Worm (Caenorhabditis elegans) whole organism, mixed stage, embryonic: ENCODE results near the gene mboa-3.

Experiments used
- ces-1 ChIP-seq: fragments of 150-350 bp; optimal IDR thresholded peaks from 2 replicates; lab custom pipeline; 2014; ENCODE audit warnings: missing biosample characterization, missing genetic modification reagents, missing genetic modification characterization
- nhr-76 ChIP-seq: sonication (generic microtip); optimal IDR thresholded peaks from 2 replicates; lab custom pipeline; 2017; ENCODE audit warnings: missing biosample characterization, missing genetic modification characterization
- snpc-4 ChIP-seq: fragments of 150-350 bp; optimal IDR thresholded peaks from 2 replicates; lab custom pipeline; 2014; ENCODE audit warnings: missing biosample characterization, missing genetic modification characterization
- unc-62 ChIP-seq: fragments of 150-350 bp; optimal IDR thresholded peaks from 2 replicates; lab custom pipeline; 2014; ENCODE audit warnings: missing biosample characterization, missing genetic modification reagents, missing genetic modification characterization

ce11 chrX:5479876-5480580 is 42.6 kb downstream of the mboa-3 start:
- TF ChIP-seq snpc-4 (tag; lab: Kevin White, UChicago) (no peak), unc-62 (no peak), nhr-76 (tag; lab: Kevin White, UChicago) (no peak), ces-1 (no peak)
